Fruit fly (Drosophila melanogaster): ENCODE results near the gene CG13022.
A peak's percentile ranks its signal among the peaks of the same experiment; 100 is the strongest.

The CG13022 gene

DNA sequence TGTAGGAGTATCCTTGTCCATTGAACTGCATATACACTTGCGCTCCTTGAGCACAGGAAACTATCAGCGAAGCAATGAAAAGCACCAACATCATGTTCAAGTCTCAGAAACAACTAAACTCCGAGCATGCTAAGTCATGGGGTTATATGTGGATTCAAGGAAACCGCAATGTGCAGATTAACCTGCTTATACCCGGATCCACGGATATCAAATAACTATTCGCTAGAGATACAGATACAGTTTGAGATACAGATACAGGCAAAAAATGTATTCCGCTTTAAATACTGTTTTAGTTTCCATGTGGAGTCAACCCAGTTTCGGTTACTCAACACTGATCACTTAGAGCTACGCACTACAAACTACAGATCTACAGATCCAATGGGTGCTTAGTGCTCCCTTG is at the start of gene CG13022:
CG13022 (minus strand) TSS at position 101 of the 400 bp plus-strand sequence.
- TF ChIP-seq N (GFP tag; optimal IDR thresholded peaks at IDR 0.05): no peak
- no peak for TF ChIP-seq Hr83 (GFP tag; optimal IDR thresholded peaks at IDR 0.05; ENCODE audit: poor library complexity, severe bottlenecking)
- no peak for TF ChIP-seq Hnf4 (GFP tag; optimal IDR thresholded peaks at IDR 0.05)
- no peak for TF ChIP-seq tai (GFP tag; optimal IDR thresholded peaks at IDR 0.05)
- TF ChIP-seq HLH106 (tag; optimal IDR thresholded peaks at IDR 0.05): no peak
- TF ChIP-seq dmrt93B (GFP tag; optimal IDR thresholded peaks at IDR 0.05): no peak
- TF ChIP-seq dl (GFP tag; optimal IDR thresholded peaks at IDR 0.05; ENCODE audit: insufficient read depth in 1 of 2, partially characterized antibody in 2 of 2): no peak

DNA sequence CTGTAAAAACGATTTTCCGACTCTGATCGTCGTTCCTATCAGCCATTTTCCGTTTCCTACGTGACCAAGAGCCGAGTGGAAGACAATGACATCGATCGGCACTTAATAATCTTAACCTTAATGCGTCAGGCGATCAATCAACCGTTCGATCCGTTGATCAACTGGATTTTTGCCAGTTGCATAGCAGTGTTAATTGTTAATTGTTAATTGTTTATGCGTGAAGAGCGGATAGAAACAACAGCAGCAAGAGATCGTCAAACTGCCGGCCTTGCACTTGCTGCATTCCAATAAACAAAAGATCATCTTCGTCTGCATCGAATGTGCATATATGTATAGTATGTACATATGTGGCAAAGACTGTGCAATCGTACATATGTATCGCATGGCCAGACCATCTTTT is 49.8 kb upstream of the CG13022 start:
- TF ChIP-seq ey (GFP tag; optimal IDR thresholded peaks at IDR 0.05) (no peak), sage (GFP tag; optimal IDR thresholded peaks at IDR 0.05) (no peak), Dfd (GFP tag; optimal IDR thresholded peaks at IDR 0.05) (no peak), usp (GFP tag; optimal IDR thresholded peaks at IDR 0.05) (no peak), h (GFP tag; optimal IDR thresholded peaks at IDR 0.05) (no peak), dl (GFP tag; optimal IDR thresholded peaks at IDR 0.05; ENCODE audit: insufficient read depth in 1 of 2, partially characterized antibody in 2 of 2) (no peak), Myc (optimal IDR thresholded peaks at IDR 0.05) (no peak), tai (GFP tag; optimal IDR thresholded peaks at IDR 0.05) (no peak), woc (GFP tag; optimal IDR thresholded peaks at IDR 0.05) (no peak), dmrt93B (GFP tag; optimal IDR thresholded peaks at IDR 0.05) (no peak), N (GFP tag; optimal IDR thresholded peaks at IDR 0.05) (no peak), Rel (GFP tag; optimal IDR thresholded peaks at IDR 0.05) (no peak), Rel (tag; optimal IDR thresholded peaks at IDR 0.05) (no peak), OdsH (GFP tag; optimal IDR thresholded peaks at IDR 0.05) (no peak), Vsx2 (GFP tag; optimal IDR thresholded peaks at IDR 0.05; ENCODE audit: partially characterized antibody) (no peak), Abd-B (GFP tag; optimal IDR thresholded peaks at IDR 0.05) (no peak)

DNA sequence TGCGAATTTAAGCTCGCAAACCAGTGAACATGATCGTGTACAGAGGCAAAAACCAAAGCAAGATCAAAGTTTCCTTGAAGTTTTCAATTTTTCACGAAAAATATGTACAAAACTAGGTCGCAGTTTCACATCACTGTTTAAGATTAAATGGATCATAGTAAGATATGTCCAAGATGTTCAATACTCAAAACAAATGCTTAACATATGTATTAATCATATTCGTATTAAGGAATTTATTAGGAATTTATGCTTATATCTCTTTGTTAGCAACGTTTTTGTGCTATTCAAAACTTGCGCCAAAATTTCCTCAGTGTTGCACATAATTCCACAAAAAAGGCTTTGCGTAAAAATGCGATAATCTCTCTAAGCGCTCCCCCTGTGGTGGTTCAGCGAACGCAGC is 48.6 kb upstream of the CG13022 start:
- no peak for TF ChIP-seq dl (GFP tag; optimal IDR thresholded peaks at IDR 0.05; ENCODE audit: insufficient read depth in 1 of 2, partially characterized antibody in 2 of 2)
- no peak for TF ChIP-seq dsf (GFP tag; optimal IDR thresholded peaks at IDR 0.05; ENCODE audit: borderline replicate concordance)
- no peak for TF ChIP-seq fru (GFP tag; optimal IDR thresholded peaks at IDR 0.05)
- no peak for TF ChIP-seq woc (GFP tag; optimal IDR thresholded peaks at IDR 0.05)
- no peak for TF ChIP-seq tai (GFP tag; optimal IDR thresholded peaks at IDR 0.05)
- no peak for TF ChIP-seq N (GFP tag; optimal IDR thresholded peaks at IDR 0.05)
- no peak for TF ChIP-seq sage (GFP tag; optimal IDR thresholded peaks at IDR 0.05)
- TF ChIP-seq CG32264 (GFP tag; optimal IDR thresholded peaks at IDR 0.05): no peak
- TF ChIP-seq Abd-B (GFP tag; optimal IDR thresholded peaks at IDR 0.05): no peak
- TF ChIP-seq Hr78 (GFP tag; optimal IDR thresholded peaks at IDR 0.05): no peak
- TF ChIP-seq usp (GFP tag; optimal IDR thresholded peaks at IDR 0.05): no peak
- TF ChIP-seq Dfd (GFP tag; optimal IDR thresholded peaks at IDR 0.05): no peak
- TF ChIP-seq Myc (optimal IDR thresholded peaks at IDR 0.05): no peak
- TF ChIP-seq CG9705 (GFP tag; optimal IDR thresholded peaks at IDR 0.05): no peak
- TF ChIP-seq Jra (GFP tag; optimal IDR thresholded peaks at IDR 0.05): no peak
- no peak for TF ChIP-seq Hnf4 (GFP tag; optimal IDR thresholded peaks at IDR 0.05)
- no peak for TF ChIP-seq rgr (GFP tag; optimal IDR thresholded peaks at IDR 0.05)
- TF ChIP-seq Sp1 (GFP tag; optimal IDR thresholded peaks at IDR 0.05): no peak
- no peak for TF ChIP-seq lola (GFP tag; optimal IDR thresholded peaks at IDR 0.05)

DNA sequence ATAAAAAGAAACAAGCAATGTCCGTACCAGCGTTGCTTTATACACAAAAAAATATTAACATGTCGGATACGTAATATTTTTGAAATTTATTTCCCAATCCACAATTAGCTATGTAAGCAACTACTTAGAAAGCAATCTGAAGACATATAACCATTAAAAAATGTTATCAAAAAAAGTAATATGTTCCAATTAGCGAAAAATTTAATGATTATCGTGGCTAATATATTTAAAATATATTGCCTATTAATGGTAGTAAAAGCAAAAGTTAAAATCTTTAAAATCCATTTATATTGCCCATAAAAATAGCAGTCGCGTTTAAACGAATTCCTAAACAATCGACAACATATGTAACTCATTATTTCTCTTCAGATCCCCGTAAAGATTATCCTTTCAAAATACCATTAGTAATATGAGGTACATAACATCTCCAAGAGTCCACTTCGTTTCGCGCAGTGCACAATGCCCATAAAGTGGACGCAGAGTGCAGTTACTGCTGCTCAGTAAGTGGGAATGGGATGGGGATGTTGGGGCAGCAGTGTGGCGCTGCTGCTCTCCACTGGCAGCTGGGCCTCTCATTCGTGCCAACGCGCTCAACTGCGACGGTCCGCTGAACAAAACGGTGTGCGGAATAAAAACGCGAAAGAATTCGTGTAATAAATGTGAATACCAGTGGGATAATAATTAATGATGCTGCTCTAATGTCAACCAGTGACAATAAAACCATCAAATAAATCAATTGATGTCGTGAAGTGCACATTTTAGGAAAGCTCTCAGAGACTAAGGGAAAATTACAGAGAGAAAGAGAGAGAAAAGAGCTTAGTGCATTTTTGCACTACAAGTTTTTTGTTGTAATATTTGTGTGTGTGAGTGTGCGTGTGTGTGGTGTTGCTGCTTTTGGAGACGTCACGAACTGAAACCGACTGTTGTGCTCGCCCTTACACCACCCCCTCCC is 47.6 kb upstream of the CG13022 start:
- no peak for TF ChIP-seq Hr83 (GFP tag; optimal IDR thresholded peaks at IDR 0.05; ENCODE audit: poor library complexity, severe bottlenecking)
- peak; percentile 16 for TF ChIP-seq br (GFP tag; optimal IDR thresholded peaks at IDR 0.05)
- no peak for TF ChIP-seq pan (optimal IDR thresholded peaks at IDR 0.05)
- peak; percentile 56 for TF ChIP-seq rgr (GFP tag; optimal IDR thresholded peaks at IDR 0.05)
- peak; percentile 60 for TF ChIP-seq h (GFP tag; optimal IDR thresholded peaks at IDR 0.05)
- no peak for TF ChIP-seq Abd-B (GFP tag; optimal IDR thresholded peaks at IDR 0.05)
- TF ChIP-seq CrebA (GFP tag; optimal IDR thresholded peaks at IDR 0.05; ENCODE audit: borderline replicate concordance): no peak
- TF ChIP-seq foxo (GFP tag; optimal IDR thresholded peaks at IDR 0.05): peak in 1 of 2 experiments; percentile 62
- TF ChIP-seq woc (GFP tag; optimal IDR thresholded peaks at IDR 0.05): peak; percentile 67
- TF ChIP-seq Mio (GFP tag; optimal IDR thresholded peaks at IDR 0.05): no peak
- TF ChIP-seq Myc (optimal IDR thresholded peaks at IDR 0.05): no peak
- TF ChIP-seq ey (GFP tag; optimal IDR thresholded peaks at IDR 0.05): peak; percentile 62
- peak; percentile 13 for TF ChIP-seq sv (GFP tag; optimal IDR thresholded peaks at IDR 0.05)
- TF ChIP-seq Sp1 (GFP tag; optimal IDR thresholded peaks at IDR 0.05): peak; percentile 69
- TF ChIP-seq psq (GFP tag; optimal IDR thresholded peaks at IDR 0.05): peak; percentile 43
- no peak for TF ChIP-seq Hr78 (GFP tag; optimal IDR thresholded peaks at IDR 0.05)
- TF ChIP-seq dsf (GFP tag; optimal IDR thresholded peaks at IDR 0.05; ENCODE audit: borderline replicate concordance): no peak
- TF ChIP-seq Vsx2 (GFP tag; optimal IDR thresholded peaks at IDR 0.05; ENCODE audit: partially characterized antibody): peak; percentile 67
- TF ChIP-seq usp (GFP tag; optimal IDR thresholded peaks at IDR 0.05): no peak
- peak; percentile 49 for TF ChIP-seq dmrt93B (GFP tag; optimal IDR thresholded peaks at IDR 0.05)
- TF ChIP-seq lola (GFP tag; optimal IDR thresholded peaks at IDR 0.05): no peak
- peak; percentile 56 for TF ChIP-seq fru (GFP tag; optimal IDR thresholded peaks at IDR 0.05)
- peak in 1 of 2 experiments; percentile 43 for TF ChIP-seq dl (GFP tag; optimal IDR thresholded peaks at IDR 0.05; ENCODE audit: insufficient read depth in 1 of 2, partially characterized antibody in 2 of 2)
- peak; percentile 37 for TF ChIP-seq OdsH (GFP tag; optimal IDR thresholded peaks at IDR 0.05)
- TF ChIP-seq HLH106 (tag; optimal IDR thresholded peaks at IDR 0.05): peak; percentile 65
- peak; percentile 58 for TF ChIP-seq Dif (GFP tag; optimal IDR thresholded peaks at IDR 0.05; ENCODE audit: partially characterized antibody)
- no peak for TF ChIP-seq CG9705 (GFP tag; optimal IDR thresholded peaks at IDR 0.05)
- TF ChIP-seq brk (GFP tag; optimal IDR thresholded peaks at IDR 0.05): peak; percentile 20
- TF ChIP-seq Rel (GFP tag; optimal IDR thresholded peaks at IDR 0.05): no peak
- peak; percentile 32 for TF ChIP-seq Rel (tag; optimal IDR thresholded peaks at IDR 0.05)

Measured in whole organism, wandering third instar larva.